Worm (Caenorhabditis elegans) whole organism, mixed stage, embryonic: Measurements from ENCODE around the gene Y116A8C.38.

Source experiments
- M03D4.4 ChIP-seq: sonication (generic microtip); optimal IDR thresholded peaks from 2 replicates; lab custom pipeline; 2017; ENCODE audit warnings: mild to moderate bottlenecking, missing genetic modification characterization, missing compliant biosample characterization
- ces-1 ChIP-seq: fragments of 150-350 bp; optimal IDR thresholded peaks from 2 replicates; lab custom pipeline; 2014; ENCODE audit warnings: missing biosample characterization, missing genetic modification reagents, missing genetic modification characterization
- mab-5 ChIP-seq: fragments of 150-350 bp; optimal IDR thresholded peaks from 2 replicates; lab custom pipeline; 2014; ENCODE audit warnings: missing biosample characterization, missing genetic modification characterization
- nhr-237 ChIP-seq: fragments of 150-350 bp; optimal IDR thresholded peaks from 2 replicates; lab custom pipeline; 2014; ENCODE audit warnings: missing biosample characterization, missing genetic modification characterization
- nhr-76 ChIP-seq: sonication (generic microtip); optimal IDR thresholded peaks from 2 replicates; lab custom pipeline; 2017; ENCODE audit warnings: missing biosample characterization, missing genetic modification characterization
- sptf-1 ChIP-seq: sonication (generic microtip); optimal IDR thresholded peaks from 2 replicates; lab custom pipeline; 2017; ENCODE audit warnings: mild to moderate bottlenecking, missing genetic modification characterization, moderate library complexity, missing compliant biosample characterization

DNA sequence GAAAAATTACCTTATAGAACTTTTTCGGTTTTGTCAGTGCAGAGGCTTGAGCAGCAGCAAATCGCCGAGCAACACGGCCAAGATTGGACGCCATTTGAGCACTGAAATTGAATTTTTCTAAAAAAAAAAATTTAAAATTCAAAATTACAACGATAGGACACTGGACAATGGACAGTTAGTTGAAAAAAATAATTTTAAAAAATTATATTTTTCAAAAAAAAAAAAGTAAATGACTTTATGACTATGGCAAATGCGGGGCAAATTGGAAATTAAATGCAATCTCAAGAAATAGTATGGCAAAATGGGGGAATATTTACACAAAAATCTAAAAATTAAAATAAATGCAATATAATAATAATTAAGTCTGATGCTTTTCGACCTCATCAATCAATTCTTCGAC lies 35.2 kb upstream of the Y116A8C.38 start, which contains the start of gene Y116A8C.27:
- TF ChIP-seq sptf-1 (no peak), nhr-76 (tag; lab: Kevin White, UChicago) (no peak), mab-5 (tag; lab: Kevin White, UChicago) (no peak), ces-1 (GFP tag; lab: Kevin White, UChicago) (no peak), nhr-237 (tag; lab: Kevin White, UChicago) (no peak), M03D4.4 (tag; lab: Kevin White, UChicago) (no peak)
